Worm (Caenorhabditis elegans) whole organism, L3 larva: ENCODE measurements around the gene cct-1.

Source experiments
- R02D3.7 ChIP-seq: fragments of 150-350 bp; optimal IDR thresholded peaks from 2 replicates; lab custom pipeline; 2014; ENCODE audit warnings: missing biosample characterization, missing genetic modification characterization
- ZK546.5 ChIP-seq: sonication (generic microtip); optimal IDR thresholded peaks from 2 replicates; lab custom pipeline; 2017; ENCODE audit warnings: missing biosample characterization, missing genetic modification characterization
- aly-2 ChIP-seq: fragments of 150-350 bp; optimal IDR thresholded peaks from 2 replicates; lab custom pipeline; 2014; ENCODE audit warnings: missing biosample characterization, missing genetic modification characterization
- ama-1 ChIP-seq: fragments of 150-350 bp; optimal IDR thresholded peaks from 2 replicates; lab custom pipeline; 2018
- ceh-28 ChIP-seq: fragments of 150-350 bp; optimal IDR thresholded peaks from 2 replicates; lab custom pipeline; 2014; ENCODE audit warnings: missing biosample characterization, missing genetic modification reagents, missing genetic modification characterization
- ceh-82 ChIP-seq: fragments of 150-350 bp; optimal IDR thresholded peaks from 2 replicates; lab custom pipeline; 2014; ENCODE audit warnings: missing biosample characterization, missing genetic modification characterization
- ceh-9 ChIP-seq: sonication (generic microtip); optimal IDR thresholded peaks from 2 replicates; lab custom pipeline; 2018; ENCODE audit warnings: missing biosample characterization, missing genetic modification characterization
- egl-27 ChIP-seq: sonication (generic microtip); optimal IDR thresholded peaks from 4 replicates; lab custom pipeline; 2017; ENCODE audit warnings: missing biosample characterization, missing genetic modification reagents, missing genetic modification characterization
- elt-1 ChIP-seq: fragments of 150-350 bp; optimal IDR thresholded peaks from 2 replicates; lab custom pipeline; 2014; ENCODE audit warnings: missing biosample characterization, missing genetic modification characterization
- elt-3 ChIP-seq, 3 experiments: fragments of 150-350 bp in 1 of 3; sonication (generic microtip) in 2 of 3; optimal IDR thresholded peaks; 2 replicates in 2 of 3; 4 replicates in 1 of 3; lab custom pipeline; 2014 to 2017; ENCODE audit warnings: missing biosample characterization in 3 of 3, missing genetic modification characterization in 3 of 3
- eor-1 ChIP-seq, 2 experiments: fragments of 150-350 bp; optimal IDR thresholded peaks; 2 replicates each; lab custom pipeline; 2014 to 2018; ENCODE audit warnings: missing biosample characterization in 2 of 2, missing genetic modification characterization in 2 of 2
- fkh-10 ChIP-seq: sonication (generic microtip); optimal IDR thresholded peaks from 2 replicates; lab custom pipeline; 2017; ENCODE audit warnings: missing biosample characterization, missing genetic modification reagents, missing genetic modification characterization
- fkh-2 ChIP-seq: fragments of 150-350 bp; optimal IDR thresholded peaks from 2 replicates; lab custom pipeline; 2014; ENCODE audit warnings: missing biosample characterization, missing genetic modification reagents, missing genetic modification characterization
- fos-1 ChIP-seq: fragments of 150-350 bp; optimal IDR thresholded peaks from 2 replicates; lab custom pipeline; 2014; ENCODE audit warnings: missing biosample characterization, missing genetic modification characterization
- hmg-11 ChIP-seq: sonication (generic microtip); optimal IDR thresholded peaks from 2 replicates; lab custom pipeline; 2016; ENCODE audit warnings: missing genetic modification characterization, missing compliant biosample characterization
- lin-15B ChIP-seq: fragments of 150-350 bp; optimal IDR thresholded peaks from 2 replicates; lab custom pipeline; 2014; ENCODE audit warnings: missing biosample characterization, missing genetic modification characterization
- lin-39 ChIP-seq: fragments of 150-350 bp; optimal IDR thresholded peaks from 2 replicates; lab custom pipeline; 2018; ENCODE audit warnings: missing biosample characterization, missing genetic modification reagents, missing genetic modification characterization
- lsy-12 ChIP-seq: sonication (generic microtip); optimal IDR thresholded peaks from 2 replicates; lab custom pipeline; 2016; ENCODE audit warnings: mild to moderate bottlenecking, missing genetic modification characterization, missing compliant biosample characterization
- mdl-1 ChIP-seq: fragments of 150-350 bp; optimal IDR thresholded peaks from 2 replicates; lab custom pipeline; 2014; ENCODE audit warnings: missing biosample characterization, missing genetic modification characterization
- mml-1 ChIP-seq: fragments of 150-350 bp; sonication (generic microtip); optimal IDR thresholded peaks from 3 replicates; lab custom pipeline; 2014; ENCODE audit warnings: missing biosample characterization, missing genetic modification characterization
- nfya-1 ChIP-seq: sonication (generic microtip); optimal IDR thresholded peaks from 2 replicates; lab custom pipeline; 2017; ENCODE audit warnings: missing genetic modification characterization, mild to moderate bottlenecking, missing compliant biosample characterization, antibody characterized with exemption, moderate library complexity; ENCODE audit not compliant: insufficient read depth
- nhr-12 ChIP-seq: fragments of 150-350 bp; optimal IDR thresholded peaks from 2 replicates; lab custom pipeline; 2014; ENCODE audit warnings: missing biosample characterization, missing genetic modification characterization
- nhr-23 ChIP-seq: fragments of 150-350 bp; optimal IDR thresholded peaks from 2 replicates; lab custom pipeline; 2014; ENCODE audit warnings: missing biosample characterization, missing genetic modification reagents, missing genetic modification characterization
- nhr-237 ChIP-seq: fragments of 150-350 bp; optimal IDR thresholded peaks from 2 replicates; lab custom pipeline; 2014; ENCODE audit warnings: missing biosample characterization, missing genetic modification characterization
- nhr-25 ChIP-seq: sonication (generic microtip); optimal IDR thresholded peaks from 2 replicates; lab custom pipeline; 2017; ENCODE audit warnings: missing biosample characterization, missing genetic modification characterization
- nhr-28 ChIP-seq: fragments of 150-350 bp; optimal IDR thresholded peaks from 2 replicates; lab custom pipeline; 2014; ENCODE audit warnings: missing biosample characterization, missing genetic modification characterization
- nhr-43 ChIP-seq: sonication (generic microtip); optimal IDR thresholded peaks from 2 replicates; lab custom pipeline; 2016; ENCODE audit warnings: mild to moderate bottlenecking, missing genetic modification characterization, missing compliant biosample characterization; ENCODE audit not compliant: poor library complexity, severe bottlenecking
- nhr-67 ChIP-seq: fragments of 150-350 bp; optimal IDR thresholded peaks from 2 replicates; lab custom pipeline; 2014; ENCODE audit warnings: missing biosample characterization, missing genetic modification characterization
- nhr-76 ChIP-seq: fragments of 150-350 bp; sonication (generic microtip); optimal IDR thresholded peaks from 5 replicates; lab custom pipeline; 2014; ENCODE audit warnings: missing biosample characterization, missing genetic modification characterization
- nhr-77 ChIP-seq: fragments of 150-350 bp; optimal IDR thresholded peaks from 2 replicates; lab custom pipeline; 2014; ENCODE audit warnings: missing biosample characterization, missing genetic modification characterization
- pha-4 ChIP-seq: fragments of 150-350 bp; optimal IDR thresholded peaks from 2 replicates; lab custom pipeline; 2014; ENCODE audit warnings: missing biosample characterization, missing genetic modification reagents, missing genetic modification characterization
- pqm-1 ChIP-seq: fragments of 150-350 bp; optimal IDR thresholded peaks from 2 replicates; lab custom pipeline; 2017; ENCODE audit warnings: missing biosample characterization, missing genetic modification characterization, inconsistent platforms
- sea-2 ChIP-seq: fragments of 150-350 bp; sonication (generic microtip); optimal IDR thresholded peaks from 4 replicates; lab custom pipeline; 2014; ENCODE audit warnings: missing biosample characterization, missing genetic modification reagents, missing genetic modification characterization
- skn-1 ChIP-seq: fragments of 150-350 bp; optimal IDR thresholded peaks from 2 replicates; lab custom pipeline; 2014; ENCODE audit warnings: missing biosample characterization, missing genetic modification characterization
- snpc-4 ChIP-seq: fragments of 150-350 bp; optimal IDR thresholded peaks from 2 replicates; lab custom pipeline; 2014; ENCODE audit warnings: missing biosample characterization, missing genetic modification characterization
- tbx-2 ChIP-seq: sonication (generic microtip); optimal IDR thresholded peaks from 2 replicates; lab custom pipeline; 2016; ENCODE audit warnings: mild to moderate bottlenecking, missing genetic modification characterization, missing compliant biosample characterization
- zag-1 ChIP-seq: fragments of 150-350 bp; optimal IDR thresholded peaks from 2 replicates; lab custom pipeline; 2014; ENCODE audit warnings: missing biosample characterization, missing genetic modification characterization
- ztf-11 ChIP-seq: fragments of 150-350 bp; optimal IDR thresholded peaks from 2 replicates; lab custom pipeline; 2014; ENCODE audit warnings: missing biosample characterization, missing genetic modification characterization
- ztf-4 ChIP-seq: fragments of 150-350 bp; optimal IDR thresholded peaks from 2 replicates; lab custom pipeline; 2014; ENCODE audit warnings: missing biosample characterization, missing genetic modification characterization

cct-1 gene

ce11 chrII:8135953-8136352, 49.3 kb upstream of the cct-1 start:
- TF ChIP-seq nhr-12 (tag; lab: Kevin White, UChicago), result no peak
- no peak for TF ChIP-seq hmg-11
- TF ChIP-seq fkh-10 (GFP tag; lab: Kevin White, UChicago), result no peak
- no peak for TF ChIP-seq skn-1 (tag; lab: Kevin White, UChicago)
- TF ChIP-seq tbx-2 (tag; lab: Kevin White, UChicago), result no peak

- TF ChIP-seq mdl-1 (tag; lab: Kevin White, UChicago) (no peak), zag-1 (tag; lab: Kevin White, UChicago) (no peak), pha-4 (peak; percentile 30)
These were observed 48.4 kb upstream of the cct-1 start, which contains the start of gene ctns-1 for ce11 chrII:8136818-8137217. Gene ctns-1, minus strand, starts transcription at chrII:8136918.

ce11 chrII:8137379-8137778, 47.9 kb upstream of the cct-1 start:
- TF ChIP-seq fkh-2 (tag; lab: Kevin White, UChicago) (no peak), lin-15B (tag; lab: Kevin White, UChicago) (peak; percentile 31), tbx-2 (tag; lab: Kevin White, UChicago) (no peak), pha-4 (peak; percentile 53), nhr-25 (peak; percentile 16), ZK546.5 (tag; lab: Kevin White, UChicago) (no peak), nhr-76 (tag; lab: Kevin White, UChicago) (no peak), nfya-1 (tag; lab: Kevin White, UChicago) (peak; percentile 26), snpc-4 (peak; percentile 14)
- TF ChIP-seq, all 47 proteins: peak for 5

ce11 chrII:8138015-8138546, 47.2 kb upstream of the cct-1 start, which contains the start of gene cdc-48.2:
Gene cdc-48.2, plus strand, starts transcription at chrII:8138496.
- TF ChIP-seq skn-1 (tag; lab: Kevin White, UChicago), result peak; percentile 90
- peak; percentile 27 for TF ChIP-seq nfya-1 (tag; lab: Kevin White, UChicago)
- no peak for TF ChIP-seq nhr-28 (tag; lab: Kevin White, UChicago)
- TF ChIP-seq egl-27, result no peak
- TF ChIP-seq elt-1, result no peak
- no peak for TF ChIP-seq lin-39 (tag; lab: Kevin White, UChicago)
- peak; percentile 34 for TF ChIP-seq lin-15B (tag; lab: Kevin White, UChicago)
- no peak for TF ChIP-seq nhr-12 (tag; lab: Kevin White, UChicago)
- TF ChIP-seq pha-4, result peak; percentile 2

ce11 chrII:8141135-8141534, 44.1 kb upstream of the cct-1 start:
- TF ChIP-seq sea-2, result no peak
- no peak for TF ChIP-seq tbx-2 (tag; lab: Kevin White, UChicago)
- no peak for TF ChIP-seq skn-1 (tag; lab: Kevin White, UChicago)
- no peak for TF ChIP-seq ZK546.5 (tag; lab: Kevin White, UChicago)
- no peak for TF ChIP-seq egl-27
- no peak for TF ChIP-seq lin-39 (tag; lab: Kevin White, UChicago)
- TF ChIP-seq fos-1, result no peak
- TF ChIP-seq ztf-4 (tag; lab: Kevin White, UChicago), result no peak
- no peak for TF ChIP-seq pha-4
- no peak for TF ChIP-seq mdl-1 (tag; lab: Kevin White, UChicago)
- no peak for TF ChIP-seq aly-2 (tag; lab: Kevin White, UChicago)
- TF ChIP-seq R02D3.7 (tag; lab: Kevin White, UChicago), result no peak
- no peak for TF ChIP-seq elt-3 (tag; optimal IDR thresholded peaks at IDR 0.05; lab: Kevin White, UChicago)
- no peak for TF ChIP-seq nhr-67 (tag; lab: Kevin White, UChicago)
- no peak for TF ChIP-seq nhr-77 (tag; lab: Kevin White, UChicago)
- no peak for TF ChIP-seq fkh-10 (GFP tag; lab: Kevin White, UChicago)
- TF ChIP-seq elt-1, result no peak
- no peak for TF ChIP-seq hmg-11
- no peak for TF ChIP-seq eor-1 (tag; optimal IDR thresholded peaks at IDR 0.05; lab: Kevin White, UChicago)

- TF ChIP-seq ZK546.5 (tag; lab: Kevin White, UChicago), result no peak
- no peak for TF ChIP-seq ceh-82
- no peak for TF ChIP-seq mml-1 (tag; lab: Kevin White, UChicago)
- no peak for TF ChIP-seq ztf-11
- TF ChIP-seq elt-3 (tag; optimal IDR thresholded peaks at IDR 0.05; lab: Kevin White, UChicago), result no peak
- TF ChIP-seq skn-1 (tag; lab: Kevin White, UChicago), result no peak
- no peak for TF ChIP-seq ama-1 (lab: Kevin White, UChicago)
- peak; percentile 71 for TF ChIP-seq nhr-23 (tag; lab: Kevin White, UChicago)
- TF ChIP-seq aly-2 (tag; lab: Kevin White, UChicago), result no peak
- TF ChIP-seq lin-15B (tag; lab: Kevin White, UChicago), result peak; percentile 84
- TF ChIP-seq nhr-43 (tag; lab: Kevin White, UChicago), result no peak
- no peak for TF ChIP-seq pqm-1
- TF ChIP-seq fkh-10 (GFP tag; lab: Kevin White, UChicago), result no peak
- no peak for TF ChIP-seq elt-1
- no peak for TF ChIP-seq nhr-77 (tag; lab: Kevin White, UChicago)
- no peak for TF ChIP-seq ceh-9 (tag; lab: Kevin White, UChicago)
- TF ChIP-seq lin-39 (tag; lab: Kevin White, UChicago), result peak; percentile 29
- no peak for TF ChIP-seq ceh-28
- no peak for TF ChIP-seq zag-1 (tag; lab: Kevin White, UChicago)
- TF ChIP-seq lsy-12 (tag; lab: Kevin White, UChicago), result no peak
- TF ChIP-seq nhr-12 (tag; lab: Kevin White, UChicago), result no peak
- no peak for TF ChIP-seq sea-2
- TF ChIP-seq nhr-237 (tag; lab: Kevin White, UChicago), result no peak
These were observed 41.8 kb upstream of the cct-1 start, which contains the start of the genes ints-11 and rpl-10 for ce11 chrII:8143278-8143931. Gene ints-11, minus strand, starts transcription at chrII:8143478. Gene rpl-10, plus strand, starts transcription at chrII:8143881.
